Fruit fly (Drosophila melanogaster) whole organism, wandering third instar larva: Measurements from ENCODE around the gene Ugt35B1.
A peak's percentile ranks its signal among the peaks of the same experiment; 100 is the strongest.

Experiments used
- Abd-B ChIP-seq: fragments of >200 bp; optimal IDR thresholded peaks from 2 replicates; lab custom pipeline; 2017; ENCODE audit warnings: missing biosample characterization, missing genetic modification characterization
- CG32264 ChIP-seq: fragments of 200-800 bp; sonication (Bioruptor generic); optimal IDR thresholded peaks from 2 replicates; lab custom pipeline; 2016; ENCODE audit warnings: missing biosample characterization, missing genetic modification characterization
- CG9705 ChIP-seq: fragments of 200-800 bp; sonication (Bioruptor generic); optimal IDR thresholded peaks from 2 replicates; lab custom pipeline; 2018; ENCODE audit warnings: missing biosample characterization, mild to moderate bottlenecking, missing genetic modification characterization
- CrebA ChIP-seq: fragments of 200-800 bp; sonication (Bioruptor generic); optimal IDR thresholded peaks from 2 replicates; lab custom pipeline; 2016; ENCODE audit warnings: missing biosample characterization, mild to moderate bottlenecking, missing genetic modification characterization, borderline replicate concordance
- Dfd ChIP-seq: fragments of >200 bp; optimal IDR thresholded peaks from 2 replicates; lab custom pipeline; 2017; ENCODE audit warnings: missing biosample characterization, missing genetic modification characterization
- Dif ChIP-seq: fragments of 200-275, 200-300 bp; sonication (Bioruptor generic); optimal IDR thresholded peaks from 2 replicates; lab custom pipeline; 2018; ENCODE audit warnings: missing biosample characterization, missing genetic modification characterization; ENCODE audit not compliant: partially characterized antibody
- GATAd ChIP-seq: sonication (Bioruptor generic); optimal IDR thresholded peaks from 2 replicates; lab custom pipeline; 2016; ENCODE audit warnings: missing biosample characterization, missing genetic modification characterization
- HLH106 ChIP-seq: fragments of 200-800 bp; optimal IDR thresholded peaks from 3 replicates; lab custom pipeline; 2019; ENCODE audit warnings: missing biosample characterization, mild to moderate bottlenecking, missing genetic modification characterization, moderate library complexity
- Hnf4 ChIP-seq: fragments of 200-800 bp; sonication (Bioruptor generic); optimal IDR thresholded peaks from 2 replicates; lab custom pipeline; 2016; ENCODE audit warnings: missing biosample characterization, mild to moderate bottlenecking, missing genetic modification characterization
- Hr78 ChIP-seq: fragments of >200 bp; optimal IDR thresholded peaks from 2 replicates; lab custom pipeline; 2017; ENCODE audit warnings: missing biosample characterization, missing genetic modification characterization
- Hr83 ChIP-seq: fragments of 200-300 bp; sonication (Bioruptor generic); optimal IDR thresholded peaks from 2 replicates; lab custom pipeline; 2016; ENCODE audit warnings: missing biosample characterization, mild to moderate bottlenecking, missing genetic modification characterization, moderate library complexity; ENCODE audit not compliant: poor library complexity, severe bottlenecking
- Jra ChIP-seq: sonication (Bioruptor generic); optimal IDR thresholded peaks from 2 replicates; lab custom pipeline; 2016; ENCODE audit warnings: missing biosample characterization, missing genetic modification characterization
- Mio ChIP-seq: sonication (Bioruptor generic); optimal IDR thresholded peaks from 2 replicates; lab custom pipeline; 2016; ENCODE audit warnings: missing biosample characterization, missing genetic modification characterization
- Myc ChIP-seq: fragments of >200 bp; optimal IDR thresholded peaks from 2 replicates; lab custom pipeline; 2017
- N ChIP-seq: fragments of >200 bp; optimal IDR thresholded peaks from 2 replicates; lab custom pipeline; 2018; ENCODE audit warnings: missing biosample characterization, missing external identifiers, missing genetic modification characterization
- OdsH ChIP-seq: fragments of 200-800 bp; sonication (Bioruptor generic); optimal IDR thresholded peaks from 2 replicates; lab custom pipeline; 2016; ENCODE audit warnings: missing biosample characterization, mild to moderate bottlenecking, missing genetic modification characterization
- Rel ChIP-seq, 2 experiments: fragments of 200-800 bp; sonication (Bioruptor generic) in 1 of 2; optimal IDR thresholded peaks; 2 replicates in 1 of 2; 3 replicates in 1 of 2; lab custom pipeline; 2016 to 2019; ENCODE audit warnings: mild to moderate bottlenecking in 2 of 2, missing biosample characterization in 2 of 2, missing genetic modification characterization in 2 of 2, moderate library complexity in 1 of 2
- Sp1 ChIP-seq: fragments of 200-800 bp; sonication (Bioruptor generic); optimal IDR thresholded peaks from 3 replicates; lab custom pipeline; 2019; ENCODE audit warnings: missing biosample characterization, mild to moderate bottlenecking, missing genetic modification characterization, moderate library complexity
- Vsx2 ChIP-seq: fragments of 200-300, 225-300 bp; sonication (Bioruptor generic); optimal IDR thresholded peaks from 2 replicates; lab custom pipeline; 2018; ENCODE audit warnings: missing biosample characterization, missing genetic modification characterization; ENCODE audit not compliant: partially characterized antibody
- br ChIP-seq: fragments of 200-800 bp; sonication (Bioruptor generic); optimal IDR thresholded peaks from 2 replicates; lab custom pipeline; 2016; ENCODE audit warnings: missing biosample characterization, missing genetic modification characterization
- brk ChIP-seq: fragments of 200-800 bp; sonication (Bioruptor generic); optimal IDR thresholded peaks from 2 replicates; lab custom pipeline; 2016; ENCODE audit warnings: missing biosample characterization, mild to moderate bottlenecking, missing genetic modification characterization
- dl ChIP-seq, 2 experiments: fragments of 175-275, 200-275 bp in 1 of 2; fragments of 200-275 bp in 1 of 2; sonication (Bioruptor generic); optimal IDR thresholded peaks; lab custom pipeline; 2018; ENCODE audit warnings: mild to moderate bottlenecking in 2 of 2, missing biosample characterization in 2 of 2, missing genetic modification characterization in 2 of 2, moderate library complexity in 2 of 2; ENCODE audit not compliant: partially characterized antibody in 2 of 2, insufficient read depth in 1 of 2
- dmrt93B ChIP-seq: fragments of 200-800 bp; sonication (Bioruptor generic); optimal IDR thresholded peaks from 2 replicates; lab custom pipeline; 2018; ENCODE audit warnings: missing biosample characterization, mild to moderate bottlenecking, missing genetic modification characterization
- dsf ChIP-seq: sonication (Bioruptor generic); optimal IDR thresholded peaks from 2 replicates; lab custom pipeline; 2016; ENCODE audit warnings: missing biosample characterization, missing genetic modification characterization, borderline replicate concordance
- ey ChIP-seq: fragments of 200-800 bp; sonication (Bioruptor generic); optimal IDR thresholded peaks from 2 replicates; lab custom pipeline; 2016; ENCODE audit warnings: missing biosample characterization, missing genetic modification characterization
- foxo ChIP-seq, 2 experiments: fragments of 200-800 bp; sonication (Bioruptor generic); optimal IDR thresholded peaks; 2 replicates in 1 of 2; 3 replicates in 1 of 2; lab custom pipeline; 2016 to 2017; ENCODE audit warnings: missing biosample characterization in 2 of 2, missing genetic modification characterization in 2 of 2
- fru ChIP-seq: fragments of 200-800 bp; sonication (Bioruptor generic); optimal IDR thresholded peaks from 3 replicates; lab custom pipeline; 2016; ENCODE audit warnings: missing biosample characterization, mild to moderate bottlenecking, missing genetic modification characterization
- h ChIP-seq: fragments of 200-800 bp; sonication (Bioruptor generic); optimal IDR thresholded peaks from 3 replicates; lab custom pipeline; 2016; ENCODE audit warnings: missing biosample characterization, mild to moderate bottlenecking, missing genetic modification characterization
- jim ChIP-seq: fragments of 175-275, 200-325 bp; sonication (Bioruptor generic); optimal IDR thresholded peaks from 2 replicates; lab custom pipeline; 2016; ENCODE audit warnings: missing biosample characterization, mild to moderate bottlenecking, missing genetic modification characterization
- lola ChIP-seq: fragments of >200 bp; optimal IDR thresholded peaks from 2 replicates; lab custom pipeline; 2017; ENCODE audit warnings: missing biosample characterization, missing genetic modification characterization
- pan ChIP-seq: fragments of >200 bp; optimal IDR thresholded peaks from 2 replicates; lab custom pipeline; 2017
- psq ChIP-seq: fragments of 200-800 bp; sonication (Bioruptor generic); optimal IDR thresholded peaks from 3 replicates; lab custom pipeline; 2017; ENCODE audit warnings: missing biosample characterization, mild to moderate bottlenecking, missing genetic modification characterization, moderate library complexity
- rgr ChIP-seq: fragments of 200-800 bp; sonication (Bioruptor generic); optimal IDR thresholded peaks from 3 replicates; lab custom pipeline; 2016; ENCODE audit warnings: missing biosample characterization, mild to moderate bottlenecking, missing genetic modification characterization
- sage ChIP-seq: fragments of 200-800 bp; sonication (Bioruptor generic); optimal IDR thresholded peaks from 2 replicates; lab custom pipeline; 2016; ENCODE audit warnings: missing biosample characterization, mild to moderate bottlenecking, missing genetic modification characterization
- sv ChIP-seq: fragments of 200-800 bp; sonication (Bioruptor generic); optimal IDR thresholded peaks from 3 replicates; lab custom pipeline; 2016; ENCODE audit warnings: missing biosample characterization, missing genetic modification characterization
- tai ChIP-seq: sonication (Bioruptor generic); optimal IDR thresholded peaks from 2 replicates; lab custom pipeline; 2016; ENCODE audit warnings: missing biosample characterization, missing genetic modification characterization
- usp ChIP-seq: fragments of >200 bp; optimal IDR thresholded peaks from 2 replicates; lab custom pipeline; 2017; ENCODE audit warnings: missing biosample characterization, missing genetic modification characterization
- woc ChIP-seq: sonication (Bioruptor generic); optimal IDR thresholded peaks from 2 replicates; lab custom pipeline; 2016; ENCODE audit warnings: missing biosample characterization, mild to moderate bottlenecking, missing genetic modification characterization

The Ugt35B1 gene

DNA sequence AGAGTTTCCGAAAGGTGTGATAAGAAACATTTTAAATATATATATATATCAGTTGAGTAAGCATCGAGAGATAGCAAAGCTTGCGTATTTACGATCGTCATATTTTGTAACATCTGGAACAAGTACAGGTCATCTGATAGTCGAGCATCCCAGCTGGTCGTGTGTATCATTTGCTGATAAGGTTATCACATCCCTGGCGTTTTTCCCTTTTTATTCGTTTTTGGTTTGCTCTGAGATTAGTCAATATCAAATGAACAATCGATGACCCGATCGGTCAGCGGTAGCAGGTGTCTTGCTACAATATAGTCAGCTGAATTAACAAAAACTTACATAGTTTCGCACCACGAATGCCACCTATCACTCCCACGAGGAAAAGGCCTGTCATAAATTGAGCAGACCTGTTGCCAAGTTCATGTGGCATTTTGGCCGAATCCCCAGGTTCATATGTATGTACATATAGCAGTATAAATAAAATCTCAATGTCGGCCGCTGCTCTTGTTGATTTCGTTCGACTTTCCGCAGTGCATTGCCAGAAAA is 30.9 kb upstream of the Ugt35B1 start:
- TF ChIP-seq ey (GFP tag; lab: Kevin White, UChicago), result peak; percentile 69
- no peak for TF ChIP-seq dl (GFP tag; optimal IDR thresholded peaks at IDR 0.05; lab: Kevin White, UChicago; ENCODE audit: insufficient read depth in 1 of 2, partially characterized antibody in 2 of 2)
- TF ChIP-seq Dfd (GFP tag; lab: Kevin White, UChicago), result no peak
- no peak for TF ChIP-seq GATAd (GFP tag; lab: Kevin White, UChicago)
- TF ChIP-seq CrebA (GFP tag; lab: Kevin White, UChicago), result no peak
- TF ChIP-seq rgr (GFP tag; lab: Kevin White, UChicago), result peak; percentile 86
- TF ChIP-seq Myc, result no peak
- TF ChIP-seq dsf (GFP tag; lab: Kevin White, UChicago), result no peak
- TF ChIP-seq N, result no peak
- TF ChIP-seq psq (GFP tag; lab: Kevin White, UChicago), result peak; percentile 74
- peak; percentile 39 to 81 for TF ChIP-seq foxo (GFP tag; optimal IDR thresholded peaks at IDR 0.05; lab: Kevin White, UChicago)
- TF ChIP-seq CG9705 (GFP tag; lab: Kevin White, UChicago), result no peak
- no peak for TF ChIP-seq jim (GFP tag; lab: Kevin White, UChicago)
- no peak for TF ChIP-seq tai (GFP tag; lab: Kevin White, UChicago)
- peak; percentile 86 for TF ChIP-seq brk
- TF ChIP-seq Hr78 (GFP tag; lab: Kevin White, UChicago), result no peak
- no peak for TF ChIP-seq Dif (GFP tag; lab: Kevin White, UChicago)
- peak; percentile 85 for TF ChIP-seq OdsH (GFP tag; lab: Kevin White, UChicago)
- TF ChIP-seq CG32264 (GFP tag; lab: Kevin White, UChicago), result peak; percentile 55
- no peak for TF ChIP-seq Hr83
- peak; percentile 80 for TF ChIP-seq sage
- TF ChIP-seq usp (GFP tag; lab: Kevin White, UChicago), result no peak
- peak; percentile 77 for TF ChIP-seq Rel (GFP tag; optimal IDR thresholded peaks at IDR 0.05; lab: Kevin White, UChicago)
- TF ChIP-seq Rel (tag; optimal IDR thresholded peaks at IDR 0.05; lab: Kevin White, UChicago), result peak; percentile 42
- TF ChIP-seq Vsx2 (GFP tag; lab: Kevin White, UChicago), result no peak
- peak; percentile 53 for TF ChIP-seq woc
- TF ChIP-seq h, result peak; percentile 85
- TF ChIP-seq Sp1 (GFP tag; lab: Kevin White, UChicago), result peak; percentile 74
- no peak for TF ChIP-seq lola (GFP tag; lab: Kevin White, UChicago)
- peak; percentile 39 for TF ChIP-seq sv
- peak; percentile 61 for TF ChIP-seq pan (lab: Kevin White, UChicago)
- peak; percentile 56 for TF ChIP-seq br
- TF ChIP-seq Mio (GFP tag; lab: Kevin White, UChicago), result no peak
- TF ChIP-seq fru, result peak; percentile 76
- TF ChIP-seq Abd-B (GFP tag; lab: Kevin White, UChicago), result no peak
- peak; percentile 65 for TF ChIP-seq HLH106 (tag; lab: Kevin White, UChicago)
- TF ChIP-seq dmrt93B (GFP tag; lab: Kevin White, UChicago), result peak; percentile 32
- peak; percentile 50 for TF ChIP-seq Hnf4 (GFP tag; lab: Kevin White, UChicago)
- no peak for TF ChIP-seq Jra (GFP tag; lab: Kevin White, UChicago)

DNA sequence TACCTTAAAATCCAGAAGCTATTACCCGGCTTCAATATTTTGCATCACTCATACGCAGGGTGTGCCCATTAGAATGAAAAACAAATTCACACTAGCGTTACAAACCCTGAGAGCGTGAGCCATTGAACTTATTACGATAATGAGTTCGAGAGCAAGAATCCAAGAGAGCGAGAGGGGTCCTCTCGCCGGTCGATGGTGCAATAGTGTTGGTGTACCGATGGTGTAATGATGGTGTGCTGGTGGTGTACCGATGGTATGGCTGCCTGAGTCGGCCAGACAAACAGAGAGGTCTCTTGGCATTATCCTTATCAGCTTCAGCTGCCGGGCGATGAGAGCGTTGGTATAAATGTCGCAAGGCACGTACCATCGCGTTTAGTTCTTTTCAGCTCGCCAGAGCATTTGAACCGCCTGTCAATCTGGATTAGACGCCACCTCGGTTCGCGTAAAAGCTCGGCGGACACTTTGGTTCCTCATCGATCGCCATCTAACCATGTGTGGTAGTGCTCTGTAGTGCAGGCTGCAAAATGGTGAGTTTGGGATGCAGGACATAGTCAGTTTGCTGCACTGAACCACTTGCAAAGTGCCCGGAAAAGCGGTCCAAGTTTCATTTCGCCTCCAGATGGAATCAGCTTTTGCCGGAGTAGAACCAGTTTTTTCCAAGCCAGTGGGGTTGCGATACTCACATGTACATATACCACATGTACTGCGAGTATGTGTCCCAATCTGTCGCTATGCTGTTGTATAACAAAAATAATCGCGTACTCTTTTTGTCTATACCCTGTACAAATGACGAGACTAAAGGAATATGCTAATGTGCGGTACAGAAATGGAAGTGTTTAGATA is 30.2 kb upstream of the Ugt35B1 start:
- TF ChIP-seq dsf (GFP tag; lab: Kevin White, UChicago), result no peak
- TF ChIP-seq Dif (GFP tag; lab: Kevin White, UChicago), result peak; percentile 83
- TF ChIP-seq usp (GFP tag; lab: Kevin White, UChicago), result no peak
- peak; percentile 48 to 81 for TF ChIP-seq dl (GFP tag; optimal IDR thresholded peaks at IDR 0.05; lab: Kevin White, UChicago; ENCODE audit: insufficient read depth in 1 of 2, partially characterized antibody in 2 of 2)
- TF ChIP-seq CG32264 (GFP tag; lab: Kevin White, UChicago), result no peak
- TF ChIP-seq Hr83, result peak; percentile 21
